Worm (Caenorhabditis elegans) whole organism, early embryonic: ENCODE data around the gene gcy-37.

ENCODE experiments used
- ceh-13 ChIP-seq: fragments of 200-800 bp; sonication (Bioruptor generic); optimal IDR thresholded peaks from 2 replicates; lab custom pipeline; 2018; ENCODE audit warnings: mild to moderate bottlenecking, missing genetic modification characterization, missing compliant biosample characterization
- ceh-36 ChIP-seq: sonication (generic microtip); optimal IDR thresholded peaks from 2 replicates; lab custom pipeline; 2016; ENCODE audit warnings: missing genetic modification characterization, inconsistent platforms, missing compliant biosample characterization
- flt-1 ChIP-seq: fragments of 200-800 bp; sonication (Bioruptor generic); IDR thresholded peaks from 2 replicates; pipeline ENCODE4 v1.3.6; 2022; ENCODE audit warnings: missing genetic modification characterization, missing compliant biosample characterization
- hnd-1 ChIP-seq: sonication (generic microtip); optimal IDR thresholded peaks from 2 replicates; lab custom pipeline; 2016; ENCODE audit warnings: missing genetic modification characterization, missing compliant biosample characterization
- tra-4 ChIP-seq: sonication (generic microtip); optimal IDR thresholded peaks from 2 replicates; lab custom pipeline; 2017; ENCODE audit warnings: missing genetic modification characterization, missing compliant biosample characterization

ce11 chrIV:2175291-2175690, 16.3 kb upstream of the gcy-37 start, which contains the start of gene C54E4.1:
- TF ChIP-seq flt-1 (GFP tag; lab: Robert Waterston, UW) (no peak), tra-4 (tag; lab: Kevin White, UChicago) (no peak), hnd-1 (no peak), ceh-13 (GFP tag; lab: Kevin White, UChicago) (no peak), ceh-36 (tag; lab: Kevin White, UChicago) (no peak)
